Fruit fly (Drosophila melanogaster): ENCODE data around the gene Ctu2.

DNA sequence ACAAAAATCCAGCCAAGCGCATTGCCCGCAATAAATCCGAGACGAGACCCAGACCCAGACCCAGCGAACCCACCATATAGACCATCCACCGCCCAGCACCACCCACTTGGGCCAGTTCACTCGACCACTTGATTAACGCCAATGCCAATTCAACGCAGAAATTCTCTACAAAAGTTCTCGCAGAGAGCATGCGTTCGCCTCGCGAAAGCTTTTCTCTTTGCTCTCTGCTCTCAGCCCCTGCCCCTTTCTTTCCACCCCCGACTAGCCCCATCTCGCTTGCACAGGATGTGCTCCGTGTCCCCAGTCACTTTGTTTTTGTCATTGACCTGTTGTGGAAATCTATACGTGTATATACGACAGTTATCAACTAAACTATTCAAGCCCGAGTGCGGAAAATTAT, 26.6 kb upstream of the Ctu2 start:
- TF ChIP-seq CG34367 (tag; optimal IDR thresholded peaks at IDR 0.05) (no peak), EcR (GFP tag; optimal IDR thresholded peaks at IDR 0.05) (no peak), CG15710 (tag; optimal IDR thresholded peaks at IDR 0.05) (no peak)

Measured in whole organism, pupa.